Fruit fly (Drosophila melanogaster) whole organism, wandering third instar larva: ENCODE results near the gene Gli.
"Not testable (repeated sequence)": the region's sequence is repeated elsewhere in the genome, so short reads cannot be mapped to it uniquely, and the experiment has no call there.

Experiments used
- Dfd ChIP-seq: fragments of >200 bp; optimal IDR thresholded peaks from 2 replicates; lab custom pipeline; 2017; ENCODE audit warnings: missing biosample characterization, missing genetic modification characterization
- GATAd ChIP-seq: sonication (Bioruptor generic); optimal IDR thresholded peaks from 2 replicates; lab custom pipeline; 2016; ENCODE audit warnings: missing biosample characterization, missing genetic modification characterization
- Jra ChIP-seq: sonication (Bioruptor generic); optimal IDR thresholded peaks from 2 replicates; lab custom pipeline; 2016; ENCODE audit warnings: missing biosample characterization, missing genetic modification characterization
- dl ChIP-seq, 2 experiments: fragments of 175-275, 200-275 bp in 1 of 2; fragments of 200-275 bp in 1 of 2; sonication (Bioruptor generic); optimal IDR thresholded peaks; lab custom pipeline; 2018; ENCODE audit warnings: mild to moderate bottlenecking in 2 of 2, missing biosample characterization in 2 of 2, missing genetic modification characterization in 2 of 2, moderate library complexity in 2 of 2; ENCODE audit not compliant: partially characterized antibody in 2 of 2, insufficient read depth in 1 of 2
- dmrt93B ChIP-seq: fragments of 200-800 bp; sonication (Bioruptor generic); optimal IDR thresholded peaks from 2 replicates; lab custom pipeline; 2018; ENCODE audit warnings: missing biosample characterization, mild to moderate bottlenecking, missing genetic modification characterization
- psq ChIP-seq: fragments of 200-800 bp; sonication (Bioruptor generic); optimal IDR thresholded peaks from 3 replicates; lab custom pipeline; 2017; ENCODE audit warnings: missing biosample characterization, mild to moderate bottlenecking, missing genetic modification characterization, moderate library complexity

The Gli gene

DNA sequence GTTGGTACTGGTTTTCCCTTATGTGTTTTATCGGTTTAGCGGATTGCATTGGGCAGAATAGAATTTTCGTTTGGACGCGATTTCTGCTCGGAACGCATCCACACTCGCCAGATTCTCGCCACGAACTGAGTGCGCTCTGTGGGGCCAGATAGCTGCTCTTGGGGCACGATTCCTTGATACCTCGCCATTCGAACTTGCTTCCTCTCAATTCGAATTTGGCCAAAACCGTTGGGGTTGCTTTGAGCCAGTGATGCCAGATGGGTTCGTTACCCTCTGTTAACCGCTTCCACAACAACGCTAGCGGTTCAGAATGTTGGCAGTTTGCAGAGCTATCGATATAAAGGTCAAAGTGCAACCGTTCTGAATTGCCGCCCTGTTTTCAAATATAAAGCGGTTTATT, 44.4 kb downstream of the Gli start, which contains the start of gene stol:
Gene stol, minus strand, starts transcription at position 101 of the 400 bp plus-strand sequence.
- not testable (repeated sequence) for TF ChIP-seq Dfd, dmrt93B, Jra (GFP tag; lab: Kevin White, UChicago)

dm6 chr2L:15710999-15711398, 51.6 kb downstream of the Gli start, which contains the start of gene CG43924:
Gene CG43924 (minus strand): TSS chr2L:15711099.
- not testable (repeated sequence) for TF ChIP-seq GATAd (GFP tag; lab: Kevin White, UChicago); psq (GFP tag; lab: Kevin White, UChicago); dl (GFP tag; optimal IDR thresholded peaks at IDR 0.05; lab: Kevin White, UChicago; ENCODE audit: insufficient read depth in 1 of 2, partially characterized antibody in 2 of 2)
